Fruit fly (Drosophila melanogaster): ENCODE data around the gene Sec5.

Gene Sec5

DNA sequence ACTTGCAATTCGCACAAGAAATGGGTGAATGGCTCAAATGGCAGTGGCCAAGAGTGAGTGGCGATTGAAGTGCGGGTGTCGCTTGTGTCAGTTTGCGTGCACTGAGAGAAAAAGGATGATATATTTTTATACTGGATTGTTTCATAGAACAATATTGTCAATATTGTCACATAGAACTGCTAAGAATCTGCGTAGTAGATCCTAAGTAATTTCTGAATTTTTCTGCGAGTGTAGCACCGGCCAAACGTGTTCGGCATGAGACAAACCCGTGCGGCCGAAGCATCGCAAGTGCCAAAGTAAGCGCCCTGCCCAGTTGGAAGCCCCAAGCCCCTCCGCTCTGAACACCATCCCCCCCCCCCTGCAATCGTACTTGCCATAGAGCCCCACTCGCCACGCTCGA lies 16.8 kb upstream of the Sec5 start:
- TF ChIP-seq CG34406 (GFP tag; optimal IDR thresholded peaks at IDR 0.05) (no peak), dsx (GFP tag; optimal IDR thresholded peaks at IDR 0.05; ENCODE audit: poor library complexity, severe bottlenecking) (no peak), CG1621 (tag; optimal IDR thresholded peaks at IDR 0.05) (peak; percentile 7), Smox (GFP tag; optimal IDR thresholded peaks at IDR 0.05) (no peak), CG6854 (GFP tag; optimal IDR thresholded peaks at IDR 0.05) (no peak), Ets96B (tag; optimal IDR thresholded peaks at IDR 0.05) (peak; percentile 11), CG16779 (tag; optimal IDR thresholded peaks at IDR 0.05) (no peak), CG11902 (GFP tag; optimal IDR thresholded peaks at IDR 0.05) (no peak), ss (GFP tag; optimal IDR thresholded peaks at IDR 0.05) (no peak), salr (GFP tag; optimal IDR thresholded peaks at IDR 0.05) (peak in 1 of 2 experiments; percentile 49), CG3032 (tag; optimal IDR thresholded peaks at IDR 0.05) (peak; percentile 53), Hr38 (GFP tag; optimal IDR thresholded peaks at IDR 0.05) (peak; percentile 41), CG31627 (GFP tag; optimal IDR thresholded peaks at IDR 0.05) (peak; percentile 41), CG11294 (GFP tag; IDR thresholded peaks at IDR 0.05) (peak; percentile 84), CG9139 (GFP tag; optimal IDR thresholded peaks at IDR 0.05) (no peak), lz (GFP tag; optimal IDR thresholded peaks at IDR 0.05) (peak; percentile 10), acj6 (GFP tag; optimal IDR thresholded peaks at IDR 0.05) (peak; percentile 81), Sox15 (GFP tag; optimal IDR thresholded peaks at IDR 0.05) (no peak), Sox102F (GFP tag; optimal IDR thresholded peaks at IDR 0.05) (peak; percentile 57), net (GFP tag; optimal IDR thresholded peaks at IDR 0.05) (peak; percentile 9), CG8319 (GFP tag; optimal IDR thresholded peaks at IDR 0.05) (peak; percentile 58), fd85E (GFP tag; optimal IDR thresholded peaks at IDR 0.05) (no peak), CG6808 (GFP tag; optimal IDR thresholded peaks at IDR 0.05) (peak; percentile 44), topi (GFP tag; optimal IDR thresholded peaks at IDR 0.05) (no peak), vri (GFP tag; optimal IDR thresholded peaks at IDR 0.05) (peak; percentile 23), Eip78C (GFP tag) (peak; percentile 57), pdm3 (GFP tag; optimal IDR thresholded peaks at IDR 0.05) (peak; percentile 82), CG4318 (GFP tag; optimal IDR thresholded peaks at IDR 0.05) (peak; percentile 33), Blimp-1 (GFP tag; optimal IDR thresholded peaks at IDR 0.05) (no peak), Eip93F (GFP tag; optimal IDR thresholded peaks at IDR 0.05) (no peak), CG10669 (GFP tag; optimal IDR thresholded peaks at IDR 0.05) (peak; percentile 49), Hr39 (GFP tag; optimal IDR thresholded peaks at IDR 0.05) (peak; percentile 40), OdsH (GFP tag; optimal IDR thresholded peaks at IDR 0.05) (peak; percentile 83), esn (GFP tag; optimal IDR thresholded peaks at IDR 0.05) (peak; percentile 63), fd59A (GFP tag; optimal IDR thresholded peaks at IDR 0.05) (peak; percentile 53), CG8632 (GFP tag; optimal IDR thresholded peaks at IDR 0.05) (no peak), CG15336 (GFP tag; IDR thresholded peaks at IDR 0.05) (peak; percentile 83), spab (GFP tag; optimal IDR thresholded peaks at IDR 0.05) (peak; percentile 60), Ets21C (GFP tag; optimal IDR thresholded peaks at IDR 0.05) (peak; percentile 30), CG6792 (GFP tag; optimal IDR thresholded peaks at IDR 0.05) (peak; percentile 65), CG6276 (GFP tag; optimal IDR thresholded peaks at IDR 0.05) (peak; percentile 84), CG32006 (GFP tag; optimal IDR thresholded peaks at IDR 0.05) (peak; percentile 70), CG10631 (GFP tag; optimal IDR thresholded peaks at IDR 0.05) (peak; percentile 59), Eip75B (GFP tag; optimal IDR thresholded peaks at IDR 0.05) (no peak), CG3919 (GFP tag; optimal IDR thresholded peaks at IDR 0.05) (peak; percentile 25), Sox14 (GFP tag; optimal IDR thresholded peaks at IDR 0.05) (peak; percentile 74), Hr4 (GFP tag; optimal IDR thresholded peaks at IDR 0.05) (peak; percentile 86), CG7368 (GFP tag; optimal IDR thresholded peaks at IDR 0.05) (peak; percentile 66), Gug (GFP tag; IDR thresholded peaks at IDR 0.05) (peak; percentile 88), fkh (GFP tag; optimal IDR thresholded peaks at IDR 0.05) (no peak), CG11762 (GFP tag; optimal IDR thresholded peaks at IDR 0.05; ENCODE audit: insufficient read depth) (peak; percentile 70), CG6163 (GFP tag; IDR thresholded peaks at IDR 0.05) (peak; percentile 78)
